Worm (Caenorhabditis elegans): ENCODE results near the gene srbc-71.
"Not testable (repeated sequence)": the region's sequence is repeated elsewhere in the genome, so short reads cannot be mapped to it uniquely, and the experiment has no call there.

The srbc-71 gene

DNA sequence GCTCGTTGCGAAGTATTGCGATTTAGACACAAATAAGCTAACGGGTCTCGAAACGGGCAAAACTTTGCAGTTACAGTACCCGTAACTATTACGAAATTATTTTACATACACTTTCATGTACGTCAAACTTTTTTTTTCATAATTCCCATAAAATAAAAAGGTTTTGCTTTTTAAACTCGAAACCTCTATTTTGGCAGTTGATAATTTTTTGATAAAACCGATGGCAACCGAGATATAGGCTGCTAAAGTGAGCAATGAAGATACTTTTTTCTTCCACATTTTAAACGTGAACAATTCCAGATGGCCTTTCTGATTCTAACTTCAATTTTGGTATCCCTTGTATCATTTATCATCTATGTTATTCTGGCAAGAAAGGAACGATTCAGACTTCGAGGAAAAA, 28.6 kb downstream of the srbc-71 start, which contains the start of gene cyp-25A6:
Gene cyp-25A6, plus strand, starts transcription at position 301 of the 400 bp plus-strand sequence.
- TF ChIP-seq ref-1 (GFP tag; conservative IDR thresholded peaks at IDR 0.05); T22C8.4 (GFP tag; IDR thresholded peaks at IDR 0.05); ztf-23 (GFP tag; IDR thresholded peaks at IDR 0.05): not testable (repeated sequence)

DNA sequence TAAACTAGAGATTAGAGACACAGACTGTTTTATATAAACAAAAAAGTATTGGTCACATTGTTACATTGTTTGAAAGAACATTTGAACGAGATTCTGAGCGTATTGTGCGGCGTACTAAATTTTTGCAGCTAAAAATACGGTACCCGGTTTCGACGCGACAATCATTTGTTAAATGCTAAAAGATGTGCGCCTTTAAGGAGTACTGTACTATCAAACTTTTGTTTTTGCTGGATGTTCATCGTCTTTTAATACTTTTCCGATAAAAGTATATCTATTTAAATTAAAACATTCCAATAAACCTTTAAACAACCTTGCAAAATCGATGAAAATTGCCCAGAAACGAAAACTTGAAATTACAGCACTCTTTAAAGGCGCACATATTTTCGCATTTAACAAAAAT, 29.0 kb downstream of the srbc-71 start, which contains the start of gene K06B9.6:
Gene K06B9.6, minus strand, starts transcription at position 101 of the 400 bp plus-strand sequence.
- not testable (repeated sequence) for TF ChIP-seq klf-2 (GFP tag; conservative IDR thresholded peaks at IDR 0.05); flt-1 (GFP tag; IDR thresholded peaks at IDR 0.05); cog-1 (tag; optimal IDR thresholded peaks at IDR 0.05)

DNA sequence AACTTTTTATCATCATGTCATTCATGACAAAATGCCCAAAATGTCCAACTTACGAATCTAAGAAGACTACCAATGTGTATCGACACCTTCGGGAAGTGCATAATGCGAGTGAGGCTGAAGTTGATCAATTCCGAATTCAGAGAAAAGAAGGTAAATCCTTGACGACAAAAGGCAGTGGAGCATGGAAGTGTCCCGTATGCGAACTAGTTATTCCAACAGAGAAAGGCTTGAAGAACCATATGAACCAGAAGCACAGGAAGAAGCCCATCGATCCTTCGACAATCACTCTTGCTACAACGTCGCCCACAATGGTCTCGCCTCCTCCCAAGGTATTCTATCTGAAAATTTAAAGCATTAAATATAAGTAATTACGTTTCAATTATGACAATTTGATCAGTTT, 39.7 kb downstream of the srbc-71 start, which contains the start of gene K08D10.11:
Gene K08D10.11, minus strand, starts transcription at position 101 of the 400 bp plus-strand sequence.
- not testable (repeated sequence) for TF ChIP-seq ref-1 (GFP tag; conservative IDR thresholded peaks at IDR 0.05); ztf-23 (GFP tag; IDR thresholded peaks at IDR 0.05); tab-1 (GFP tag; IDR thresholded peaks at IDR 0.05)

DNA sequence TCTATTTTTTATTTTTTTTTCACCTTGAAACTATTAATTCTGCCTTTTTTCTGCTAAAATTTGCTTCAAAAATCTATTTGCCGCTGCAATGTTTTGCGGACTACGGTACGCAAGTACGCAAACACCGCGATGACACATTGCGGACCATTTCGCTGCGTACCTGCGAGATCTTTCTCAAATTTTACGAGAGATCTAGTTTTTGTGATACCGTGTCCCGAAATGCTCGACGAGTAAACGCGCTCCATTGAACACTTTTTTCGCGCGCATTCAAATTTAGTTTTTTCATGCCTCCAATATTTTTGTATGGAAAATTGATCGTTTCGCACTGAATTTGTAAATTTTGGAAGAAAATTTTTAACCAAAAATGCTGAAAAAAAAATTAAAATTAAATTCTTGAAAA, 41.0 kb downstream of the srbc-71 start:
- TF ChIP-seq flt-1 (GFP tag; IDR thresholded peaks at IDR 0.05) (peak; percentile 51; the same call in 1 of the 2 replicates), ztf-23 (GFP tag; IDR thresholded peaks at IDR 0.05) (peak; percentile 78)

DNA sequence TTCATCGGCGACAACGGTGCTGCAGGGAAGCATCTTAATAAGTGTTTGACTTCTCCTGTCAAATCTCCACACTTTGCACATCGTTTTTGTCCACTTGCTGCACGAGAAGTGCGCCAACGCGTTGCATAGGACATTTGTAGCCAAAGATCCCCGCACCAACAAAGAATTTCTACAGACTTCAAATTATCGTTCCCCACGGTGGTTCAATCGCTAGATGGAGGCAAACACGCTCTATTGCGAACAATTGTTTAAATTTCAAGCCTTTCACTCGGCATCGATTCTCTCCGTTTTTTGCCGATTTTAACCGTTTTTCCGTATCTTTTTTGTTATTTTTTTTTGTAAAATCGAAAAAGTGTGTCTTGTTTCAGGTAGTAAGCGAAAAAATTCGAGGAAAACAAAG, 45.7 kb downstream of the srbc-71 start:
- TF ChIP-seq ztf-23 (GFP tag; IDR thresholded peaks at IDR 0.05): 0 out of 2 replicates have a peak, but pooled peaks have one; percentile 39

DNA sequence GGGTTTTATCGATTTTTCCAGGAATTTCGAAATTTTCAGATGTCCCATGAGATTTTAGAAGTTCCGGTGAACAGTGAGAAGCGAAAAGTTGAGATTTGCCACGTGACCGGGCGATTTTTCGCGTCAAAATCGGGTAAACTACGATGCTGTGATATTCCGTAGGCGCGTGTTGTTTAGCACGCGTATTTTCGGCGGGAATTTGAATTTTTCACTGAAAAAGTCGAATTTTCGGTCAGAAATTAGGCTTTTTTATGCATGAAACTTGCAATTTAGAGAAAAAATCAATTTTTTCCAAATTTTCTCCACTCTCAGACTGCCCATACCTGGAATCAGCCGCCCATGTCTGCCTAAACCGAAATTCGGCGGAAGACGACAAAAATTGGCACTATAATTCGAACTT, 47.3 kb downstream of the srbc-71 start, which contains the start of gene tsen-34:
Gene tsen-34, plus strand, starts transcription at position 34 of the 400 bp plus-strand sequence.
- TF ChIP-seq med-1 (GFP tag; optimal IDR thresholded peaks at IDR 0.05; ENCODE audit: insufficient read depth) (no peak), ref-1 (GFP tag; conservative IDR thresholded peaks at IDR 0.05) (no peak), cog-1 (tag; optimal IDR thresholded peaks at IDR 0.05) (no peak), ztf-29 (GFP tag; IDR thresholded peaks at IDR 0.05) (no peak), ztf-23 (GFP tag; IDR thresholded peaks at IDR 0.05) (no peak), T22C8.4 (GFP tag; IDR thresholded peaks at IDR 0.05) (no peak), tab-1 (GFP tag; IDR thresholded peaks at IDR 0.05) (no peak), klf-2 (GFP tag; conservative IDR thresholded peaks at IDR 0.05) (no peak), flt-1 (GFP tag; IDR thresholded peaks at IDR 0.05) (no peak)

DNA sequence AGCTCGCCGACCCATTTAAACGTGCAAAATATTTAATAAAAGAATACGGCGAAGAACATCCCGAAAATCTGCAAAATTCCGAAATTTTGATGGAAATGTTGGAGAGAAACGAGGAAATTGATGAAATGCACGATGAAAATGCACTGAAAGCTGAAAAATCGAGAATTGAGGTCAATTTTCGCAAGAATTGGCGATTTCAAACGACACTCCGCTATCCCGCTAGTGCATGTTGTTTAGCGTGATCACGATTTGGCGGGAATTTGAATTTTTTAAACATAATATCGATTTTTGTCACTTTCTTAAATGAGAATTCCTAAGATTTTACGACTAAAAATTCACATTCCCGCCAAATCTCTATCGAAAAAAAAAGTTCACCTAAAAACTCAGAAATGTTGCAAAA, 48.2 kb downstream of the srbc-71 start:
- no peak for TF ChIP-seq ref-1 (GFP tag; conservative IDR thresholded peaks at IDR 0.05)
- no peak for TF ChIP-seq ztf-29 (GFP tag; IDR thresholded peaks at IDR 0.05)
- no peak for TF ChIP-seq tab-1 (GFP tag; IDR thresholded peaks at IDR 0.05)
- no peak for TF ChIP-seq T22C8.4 (GFP tag; IDR thresholded peaks at IDR 0.05)
- no peak for TF ChIP-seq klf-2 (GFP tag; conservative IDR thresholded peaks at IDR 0.05)
- no peak for TF ChIP-seq flt-1 (GFP tag; IDR thresholded peaks at IDR 0.05)
- no peak for TF ChIP-seq ztf-23 (GFP tag; IDR thresholded peaks at IDR 0.05)
- TF ChIP-seq cog-1 (tag; optimal IDR thresholded peaks at IDR 0.05): no peak
- no peak for TF ChIP-seq med-1 (GFP tag; optimal IDR thresholded peaks at IDR 0.05; ENCODE audit: insufficient read depth)

DNA sequence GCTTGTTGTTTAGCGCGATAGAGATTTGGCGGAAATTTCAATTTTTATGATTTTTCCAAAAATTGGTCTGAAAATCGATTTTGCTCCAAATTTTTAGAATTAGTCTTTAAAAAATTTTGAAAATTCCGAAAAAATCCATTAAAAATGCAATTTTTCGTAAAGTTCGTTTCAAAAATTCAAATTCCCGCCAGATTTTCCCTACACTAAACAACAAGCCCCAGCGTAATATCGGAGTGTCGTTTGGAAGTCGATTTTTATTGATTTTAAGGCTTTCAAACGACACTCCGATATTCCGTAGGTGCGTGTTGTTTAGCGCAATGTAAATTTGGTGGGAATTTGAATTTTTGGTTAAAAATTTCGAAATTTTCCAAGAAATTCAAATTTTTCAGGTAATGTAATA, 49.1 kb downstream of the srbc-71 start:
- TF ChIP-seq klf-2 (GFP tag; conservative IDR thresholded peaks at IDR 0.05) (no peak), ztf-23 (GFP tag; IDR thresholded peaks at IDR 0.05) (no peak), ztf-29 (GFP tag; IDR thresholded peaks at IDR 0.05) (no peak)

DNA sequence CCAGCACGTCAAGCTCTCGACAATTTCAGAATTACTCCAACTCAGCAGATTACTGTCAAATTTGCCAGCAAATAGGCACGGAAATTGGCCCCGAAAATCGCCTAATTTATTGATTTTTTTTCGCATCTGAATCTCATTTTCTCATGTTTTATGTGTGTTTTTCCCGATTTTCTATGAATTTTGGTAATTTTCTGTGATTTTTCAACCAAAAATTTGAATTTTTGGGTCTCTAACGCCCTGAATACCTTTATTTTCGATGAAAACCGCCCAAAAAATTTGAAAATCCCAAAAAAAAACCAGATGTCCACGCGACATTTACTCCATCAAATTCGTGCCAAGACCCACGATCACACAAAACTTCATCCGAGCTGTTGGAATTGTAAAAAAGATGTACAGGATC, 49.7 kb downstream of the srbc-71 start, which contains the start of gene dnj-15:
Gene dnj-15, plus strand, starts transcription at position 301 of the 400 bp plus-strand sequence.
- TF ChIP-seq flt-1 (GFP tag; IDR thresholded peaks at IDR 0.05) (no peak), ref-1 (GFP tag; conservative IDR thresholded peaks at IDR 0.05) (no peak), T22C8.4 (GFP tag; IDR thresholded peaks at IDR 0.05) (no peak), tab-1 (GFP tag; IDR thresholded peaks at IDR 0.05) (no peak), klf-2 (GFP tag; conservative IDR thresholded peaks at IDR 0.05) (no peak), ztf-29 (GFP tag; IDR thresholded peaks at IDR 0.05) (no peak), cog-1 (tag; optimal IDR thresholded peaks at IDR 0.05) (no peak), ztf-23 (GFP tag; IDR thresholded peaks at IDR 0.05) (no peak), med-1 (GFP tag; optimal IDR thresholded peaks at IDR 0.05; ENCODE audit: insufficient read depth) (no peak)
